Fruit fly (Drosophila melanogaster): ENCODE results near the gene CG5151.

CG5151 gene

DNA sequence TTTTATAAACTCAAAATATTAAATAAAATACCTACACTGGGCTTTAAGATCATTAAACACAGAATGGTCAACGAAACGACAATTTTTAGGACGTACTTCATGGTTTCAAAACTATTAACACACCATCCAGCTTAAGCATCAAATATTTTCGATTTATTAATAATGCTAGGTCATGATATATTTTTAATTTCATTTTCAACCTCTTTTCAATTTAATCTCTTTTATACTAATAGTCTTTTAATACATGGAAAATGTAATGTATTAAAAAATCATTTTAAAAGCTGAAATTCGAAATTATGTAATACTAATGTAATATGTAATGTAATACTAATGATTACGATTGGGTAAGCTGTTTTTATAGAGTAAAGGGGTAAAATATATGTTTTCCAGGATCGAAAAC is 5.5 kb upstream of the CG5151 start, which contains the start of gene CG33796:
Gene CG33796 (minus strand): TSS at position 101 of the 400 bp plus-strand sequence.
- TF ChIP-seq Dll (optimal IDR thresholded peaks at IDR 0.05) (no peak), CG8478 (optimal IDR thresholded peaks at IDR 0.05) (no peak), pan (optimal IDR thresholded peaks at IDR 0.05) (no peak), usp (GFP tag; optimal IDR thresholded peaks at IDR 0.05) (no peak), EcR (GFP tag; optimal IDR thresholded peaks at IDR 0.05) (no peak), psq (optimal IDR thresholded peaks at IDR 0.05) (no peak)

- TF ChIP-seq pan (optimal IDR thresholded peaks at IDR 0.05) (no peak), usp (GFP tag; optimal IDR thresholded peaks at IDR 0.05) (no peak), Dll (optimal IDR thresholded peaks at IDR 0.05) (no peak)
Observed at dm6 chr3L:16168503-16169189, 4.1 kb upstream of the CG5151 start.

- no peak for TF ChIP-seq usp (GFP tag; optimal IDR thresholded peaks at IDR 0.05)
- TF ChIP-seq Dll (optimal IDR thresholded peaks at IDR 0.05): no peak
- no peak for TF ChIP-seq pan (optimal IDR thresholded peaks at IDR 0.05)
- no peak for TF ChIP-seq CG8478 (optimal IDR thresholded peaks at IDR 0.05)
- no peak for TF ChIP-seq psq (optimal IDR thresholded peaks at IDR 0.05)
- TF ChIP-seq EcR (GFP tag; optimal IDR thresholded peaks at IDR 0.05): no peak
Observed at dm6 chr3L:16167723-16168386, 3.4 kb upstream of the CG5151 start.

DNA sequence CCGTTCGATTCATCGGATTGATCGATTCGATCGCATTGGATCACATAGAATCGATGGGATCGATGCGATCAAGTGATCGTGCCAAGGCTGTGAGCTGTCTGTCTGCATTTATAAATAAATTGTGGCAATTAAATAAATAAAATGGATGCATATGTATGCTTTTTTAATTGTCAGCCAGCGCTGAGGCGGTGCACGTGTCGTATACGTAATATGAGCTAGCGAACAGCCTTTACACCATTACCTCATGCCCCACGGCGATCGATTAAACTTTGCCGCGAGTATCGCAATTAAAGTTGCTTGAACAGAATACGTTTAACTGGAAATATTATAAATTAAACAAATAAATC is 2.5 kb upstream of the CG5151 start:
- TF ChIP-seq Dll (optimal IDR thresholded peaks at IDR 0.05) (no peak), psq (optimal IDR thresholded peaks at IDR 0.05) (no peak), CG8478 (optimal IDR thresholded peaks at IDR 0.05) (no peak), usp (GFP tag; optimal IDR thresholded peaks at IDR 0.05) (no peak), EcR (GFP tag; optimal IDR thresholded peaks at IDR 0.05) (no peak)

- TF ChIP-seq psq (optimal IDR thresholded peaks at IDR 0.05) (no peak), Dll (optimal IDR thresholded peaks at IDR 0.05) (no peak), EcR (GFP tag; optimal IDR thresholded peaks at IDR 0.05) (no peak), CG8478 (optimal IDR thresholded peaks at IDR 0.05) (no peak), pan (optimal IDR thresholded peaks at IDR 0.05) (no peak), usp (GFP tag; optimal IDR thresholded peaks at IDR 0.05) (no peak)
Observed at dm6 chr3L:16166217-16166997, 1.9 kb upstream of the CG5151 start.

- no peak for TF ChIP-seq Dll (optimal IDR thresholded peaks at IDR 0.05)
- no peak for TF ChIP-seq usp (GFP tag; optimal IDR thresholded peaks at IDR 0.05)
- no peak for TF ChIP-seq CG8478 (optimal IDR thresholded peaks at IDR 0.05)
- no peak for TF ChIP-seq pan (optimal IDR thresholded peaks at IDR 0.05)
- no peak for TF ChIP-seq EcR (GFP tag; optimal IDR thresholded peaks at IDR 0.05)
- TF ChIP-seq psq (optimal IDR thresholded peaks at IDR 0.05): no peak
Observed at dm6 chr3L:16165356-16166168, 1.1 kb upstream of the CG5151 start.

DNA sequence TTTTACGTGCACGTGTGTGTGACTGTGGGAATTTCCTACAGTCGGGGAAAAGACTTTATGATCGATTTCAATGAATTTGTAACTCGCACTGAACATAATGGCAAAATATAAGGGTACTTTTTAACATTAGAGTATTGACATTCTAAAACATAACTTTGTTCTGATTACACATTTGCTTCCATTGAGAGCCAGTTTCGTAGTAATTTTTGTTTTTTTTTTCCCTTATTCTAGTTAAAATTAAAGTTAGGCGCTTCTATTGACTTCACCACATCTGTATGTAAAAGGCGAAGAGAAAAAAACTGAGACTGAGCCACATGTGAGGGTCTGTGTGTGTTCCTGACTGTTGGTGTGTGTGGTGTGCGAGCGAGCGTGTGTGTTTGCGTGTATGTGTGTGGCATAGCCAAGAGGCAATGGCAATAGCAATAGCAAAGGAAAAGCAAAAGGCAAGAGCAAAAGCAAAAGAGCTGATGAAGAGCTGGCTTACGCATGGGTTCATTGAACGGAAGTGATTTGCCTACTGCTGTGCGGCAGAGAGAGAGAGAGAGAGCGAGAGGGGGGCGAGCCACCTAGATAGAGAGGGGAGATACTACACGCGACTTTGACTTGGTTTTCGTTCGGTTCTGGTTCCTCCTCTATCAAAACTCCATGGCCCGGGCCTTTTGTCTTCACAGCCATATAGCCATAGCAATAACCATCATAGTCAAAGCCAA is 2.5 kb downstream of the CG5151 start:
- no peak for TF ChIP-seq usp (GFP tag; optimal IDR thresholded peaks at IDR 0.05)
- TF ChIP-seq EcR (GFP tag; optimal IDR thresholded peaks at IDR 0.05): peak in 1 of 2 experiments; percentile 98
- no peak for TF ChIP-seq psq (optimal IDR thresholded peaks at IDR 0.05)

DNA sequence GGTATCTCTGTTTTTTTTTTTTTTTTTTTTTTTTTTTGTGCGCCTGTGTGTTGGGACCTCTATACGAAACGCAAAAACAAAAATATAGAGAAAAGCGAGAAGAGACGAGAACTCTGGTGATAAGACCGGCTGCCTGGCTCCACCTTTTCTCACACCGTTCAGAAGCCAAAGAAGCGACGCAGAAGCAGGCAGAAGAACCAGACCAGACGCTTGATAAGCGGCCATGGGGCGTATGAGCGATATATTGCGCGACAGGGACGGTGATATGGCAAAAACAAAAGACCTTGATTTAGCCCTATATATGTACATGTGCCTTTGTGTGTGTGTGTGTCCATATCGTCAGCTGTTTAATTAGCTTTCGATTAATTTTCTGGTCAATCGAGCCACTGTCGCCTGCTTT is 3.4 kb downstream of the CG5151 start:
- TF ChIP-seq EcR (GFP tag; optimal IDR thresholded peaks at IDR 0.05): peak in 1 of 2 experiments; percentile 28
- no peak for TF ChIP-seq Dll (optimal IDR thresholded peaks at IDR 0.05)

dm6 chr3L:16160420-16161069 is 4.0 kb downstream of the CG5151 start:
- TF ChIP-seq pan (optimal IDR thresholded peaks at IDR 0.05) (no peak), EcR (GFP tag; optimal IDR thresholded peaks at IDR 0.05) (no peak), CG8478 (optimal IDR thresholded peaks at IDR 0.05) (no peak), psq (optimal IDR thresholded peaks at IDR 0.05) (no peak), Dll (optimal IDR thresholded peaks at IDR 0.05) (no peak), usp (GFP tag; optimal IDR thresholded peaks at IDR 0.05) (no peak)

dm6 chr3L:16160073-16160398 is 4.5 kb downstream of the CG5151 start:
- TF ChIP-seq Dll (optimal IDR thresholded peaks at IDR 0.05) (no peak), EcR (GFP tag; optimal IDR thresholded peaks at IDR 0.05) (no peak), pan (optimal IDR thresholded peaks at IDR 0.05) (no peak), usp (GFP tag; optimal IDR thresholded peaks at IDR 0.05) (no peak), psq (optimal IDR thresholded peaks at IDR 0.05) (no peak), CG8478 (optimal IDR thresholded peaks at IDR 0.05) (no peak)
